Worm (Caenorhabditis elegans): ENCODE data around the gene pxd-1.

pxd-1 gene

ce11 chrIII:3957119-3957739, 48.7 kb upstream of the pxd-1 start (continued):
- TF ChIP-seq lin-35 (GFP tag; optimal IDR thresholded peaks at IDR 0.05) (no peak), sdz-38 (tag; optimal IDR thresholded peaks at IDR 0.05) (no peak)

- TF ChIP-seq D2030.7 (GFP tag; IDR thresholded peaks at IDR 0.05), result no peak
- TF ChIP-seq hmg-20 (GFP tag; IDR thresholded peaks at IDR 0.05), result no peak
- no peak for TF ChIP-seq nhr-179 (tag; optimal IDR thresholded peaks at IDR 0.05)
- no peak for TF ChIP-seq Y53F4B.3 (GFP tag; IDR thresholded peaks at IDR 0.05)
- TF ChIP-seq dox-1 (GFP tag; IDR thresholded peaks at IDR 0.05), result no peak
- TF ChIP-seq Y95B8A.8 (GFP tag; IDR thresholded peaks at IDR 0.05), result no peak
- TF ChIP-seq ztf-26 (tag; optimal IDR thresholded peaks at IDR 0.05), result no peak
- no peak for TF ChIP-seq hmg-1.2 (GFP tag; IDR thresholded peaks at IDR 0.05)
- TF ChIP-seq aptf-3 (GFP tag; IDR thresholded peaks at IDR 0.05), result no peak
- no peak for TF ChIP-seq nhr-120 (GFP tag; IDR thresholded peaks at IDR 0.05)
- TF ChIP-seq zim-3 (tag; optimal IDR thresholded peaks at IDR 0.05), result no peak
Measured at ce11 chrIII:3957850-3958249, 48.1 kb upstream of the pxd-1 start.

ce11 chrIII:3959206-3959605, 46.7 kb upstream of the pxd-1 start:
- TF ChIP-seq pha-4 (tag; optimal IDR thresholded peaks at IDR 0.05) (no peak), aptf-2 (GFP tag; conservative IDR thresholded peaks at IDR 0.05) (no peak)

- TF ChIP-seq B0261.1 (tag; optimal IDR thresholded peaks at IDR 0.05) (no peak), hmg-1.2 (GFP tag; IDR thresholded peaks at IDR 0.05) (peak; percentile 33; the same call in 1 of the 2 replicates), nhr-80 (tag; optimal IDR thresholded peaks at IDR 0.05) (peak; percentile 58), F37B4.10 (GFP tag; IDR thresholded peaks at IDR 0.05) (no peak)
Measured at ce11 chrIII:3959987-3960386, 46.0 kb upstream of the pxd-1 start, which contains the start of gene R10E9.3. Gene R10E9.3 (plus strand): TSS chrIII:3960221.

ce11 chrIII:3964237-3964636, 41.7 kb upstream of the pxd-1 start, which contains the start of gene R10E9.2:
Gene R10E9.2 (minus strand): TSS chrIII:3964337.
- TF ChIP-seq B0261.1 (tag; optimal IDR thresholded peaks at IDR 0.05) (no peak), Y53F4B.3 (GFP tag; IDR thresholded peaks at IDR 0.05) (no peak), let-526 (GFP tag; IDR thresholded peaks at IDR 0.05) (no peak), Y95B8A.8 (GFP tag; IDR thresholded peaks at IDR 0.05) (no peak), ceh-91 (GFP tag; IDR thresholded peaks at IDR 0.05) (no peak), him-1 (tag; optimal IDR thresholded peaks at IDR 0.05) (no peak), rcor-1 (GFP tag; IDR thresholded peaks at IDR 0.05) (no peak), C06A6.2 (GFP tag; conservative IDR thresholded peaks at IDR 0.05) (no peak), sdz-38 (tag; optimal IDR thresholded peaks at IDR 0.05) (no peak), egrh-3 (GFP tag; IDR thresholded peaks at IDR 0.05) (no peak), ekl-4 (GFP tag; IDR thresholded peaks at IDR 0.05) (no peak), F23B12.7 (tag; optimal IDR thresholded peaks at IDR 0.05; ENCODE audit: insufficient read depth) (no peak), aptf-3 (GFP tag; IDR thresholded peaks at IDR 0.05) (no peak)

- no peak for TF ChIP-seq ztf-22 (GFP tag; optimal IDR thresholded peaks at IDR 0.05)
- TF ChIP-seq Y67H2A.10 (GFP tag; conservative IDR thresholded peaks at IDR 0.05), result no peak
- TF ChIP-seq gei-17 (GFP tag; optimal IDR thresholded peaks at IDR 0.05), result no peak
Measured at ce11 chrIII:3966143-3966542, 39.8 kb upstream of the pxd-1 start.
